Worm (Caenorhabditis elegans) whole organism, L3 larva: ENCODE results near the gene polg-1.

ENCODE experiments used
- ama-1 ChIP-seq: fragments of 150-350 bp; optimal IDR thresholded peaks from 2 replicates; lab custom pipeline; 2018
- elt-2 ChIP-seq: sonication (generic microtip); optimal IDR thresholded peaks from 2 replicates; lab custom pipeline; 2016; ENCODE audit warnings: missing genetic modification reagents, mild to moderate bottlenecking, missing genetic modification characterization, missing compliant biosample characterization
- lin-39 ChIP-seq: fragments of 150-350 bp; optimal IDR thresholded peaks from 2 replicates; lab custom pipeline; 2018; ENCODE audit warnings: missing biosample characterization, missing genetic modification reagents, missing genetic modification characterization
- mdl-1 ChIP-seq: fragments of 150-350 bp; optimal IDR thresholded peaks from 2 replicates; lab custom pipeline; 2014; ENCODE audit warnings: missing biosample characterization, missing genetic modification characterization
- nhr-11 ChIP-seq: fragments of 150-350 bp; optimal IDR thresholded peaks from 2 replicates; lab custom pipeline; 2014; ENCODE audit warnings: missing biosample characterization, missing genetic modification characterization
- nhr-23 ChIP-seq: fragments of 150-350 bp; optimal IDR thresholded peaks from 2 replicates; lab custom pipeline; 2014; ENCODE audit warnings: missing biosample characterization, missing genetic modification reagents, missing genetic modification characterization
- sea-2 ChIP-seq: fragments of 150-350 bp; sonication (generic microtip); optimal IDR thresholded peaks from 4 replicates; lab custom pipeline; 2014; ENCODE audit warnings: missing biosample characterization, missing genetic modification reagents, missing genetic modification characterization
- snpc-4 ChIP-seq: fragments of 150-350 bp; optimal IDR thresholded peaks from 2 replicates; lab custom pipeline; 2014; ENCODE audit warnings: missing biosample characterization, missing genetic modification characterization
- zag-1 ChIP-seq: fragments of 150-350 bp; optimal IDR thresholded peaks from 2 replicates; lab custom pipeline; 2014; ENCODE audit warnings: missing biosample characterization, missing genetic modification characterization
- ztf-4 ChIP-seq: fragments of 150-350 bp; optimal IDR thresholded peaks from 2 replicates; lab custom pipeline; 2014; ENCODE audit warnings: missing biosample characterization, missing genetic modification characterization

DNA sequence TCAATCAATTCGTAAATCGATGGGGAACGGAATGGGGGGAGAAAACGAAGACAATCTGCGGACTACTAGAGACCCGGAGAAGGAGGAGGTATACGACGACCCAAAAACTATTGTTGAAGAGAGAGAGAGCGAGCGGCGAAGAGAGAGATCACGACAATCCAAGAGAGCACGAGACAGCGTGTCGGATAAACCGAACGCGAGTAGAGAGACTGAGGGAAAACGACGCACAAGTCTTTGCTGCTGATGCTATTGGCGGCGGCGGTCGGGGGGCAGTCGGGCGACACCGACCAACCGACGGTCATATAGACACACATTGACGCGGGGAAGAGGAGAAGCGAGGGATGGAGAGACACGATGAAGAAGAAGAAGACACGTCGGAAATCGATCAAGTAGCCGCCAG, 22.8 kb upstream of the polg-1 start:
- TF ChIP-seq elt-2 (tag; lab: Kevin White, UChicago) = peak; percentile 28
- TF ChIP-seq nhr-11 = no peak
- no peak for TF ChIP-seq zag-1 (tag; lab: Kevin White, UChicago)
- no peak for TF ChIP-seq mdl-1
- peak; percentile 65 for TF ChIP-seq nhr-23 (tag; lab: Kevin White, UChicago)
- TF ChIP-seq lin-39 (tag; lab: Kevin White, UChicago) = peak; percentile 76
- no peak for TF ChIP-seq ztf-4 (tag; lab: Kevin White, UChicago)
- peak; percentile 5 for TF ChIP-seq ama-1 (lab: Kevin White, UChicago)
- peak; percentile 14 for TF ChIP-seq sea-2 (GFP tag; lab: Kevin White, UChicago)
- peak; percentile 88 for TF ChIP-seq snpc-4 (tag; lab: Kevin White, UChicago)
